Worm (Caenorhabditis elegans) whole organism, young adult: ENCODE data around the gene K01A11.3.
A peak's percentile ranks its signal among the peaks of the same experiment; 100 is the strongest.

Experiments used
- F10E7.11 ChIP-seq: sonication (generic microtip); optimal IDR thresholded peaks from 2 replicates; lab custom pipeline; 2017; ENCODE audit warnings: mild to moderate bottlenecking, missing genetic modification characterization, moderate library complexity, missing compliant biosample characterization
- akir-1 ChIP-seq: fragments of 200-800 bp; sonication (Bioruptor generic); optimal IDR thresholded peaks from 2 replicates; lab custom pipeline; 2018; ENCODE audit warnings: mild to moderate bottlenecking, missing genetic modification characterization, moderate library complexity, missing compliant biosample characterization

ce11 chrIII:3456226-3456625 is 3.8 kb upstream of the K01A11.3 start:
- TF ChIP-seq akir-1 (GFP tag; lab: Kevin White, UChicago) (no peak), F10E7.11 (tag; lab: Kevin White, UChicago) (peak; percentile 77)
